Worm (Caenorhabditis elegans) whole organism, dauer: ENCODE results near the gene pitr-4.

Experiments
- unc-62 ChIP-seq: sonication (generic microtip); optimal IDR thresholded peaks from 2 replicates; lab custom pipeline; 2017; ENCODE audit warnings: missing biosample characterization, missing genetic modification reagents, missing genetic modification characterization

Gene pitr-4

ce11 chrV:9679166-9679565 lies 17.8 kb upstream of the pitr-4 start, which contains the start of gene ZK287.9:
TSS of gene ZK287.9 (plus strand) at chrV:9679357.
- TF ChIP-seq unc-62 (GFP tag; lab: Kevin White, UChicago): no peak

- TF ChIP-seq unc-62 (GFP tag; lab: Kevin White, UChicago): no peak
These were observed 16.6 kb upstream of the pitr-4 start, which contains the start of gene cthd-1 for ce11 chrV:9677977-9678376. TSS of gene cthd-1 (plus strand) at chrV:9678277.

ce11 chrV:9673199-9673843 lies 11.9 kb upstream of the pitr-4 start, which contains the start of gene sulp-8:
TSS of gene sulp-8 (minus strand) at chrV:9673667.
- no peak for TF ChIP-seq unc-62 (GFP tag; lab: Kevin White, UChicago)

- no peak for TF ChIP-seq unc-62 (GFP tag; lab: Kevin White, UChicago)
These were observed 11.1 kb upstream of the pitr-4 start for ce11 chrV:9672495-9672894.

ce11 chrV:9666394-9666793 lies 5.0 kb upstream of the pitr-4 start, which contains the start of gene ZK287.1:
TSS of gene ZK287.1 (plus strand) at chrV:9666694.
- no peak for TF ChIP-seq unc-62 (GFP tag; lab: Kevin White, UChicago)

ce11 chrV:9664620-9665019 lies 3.2 kb upstream of the pitr-4 start:
- TF ChIP-seq unc-62 (GFP tag; lab: Kevin White, UChicago): no peak

- TF ChIP-seq unc-62 (GFP tag; lab: Kevin White, UChicago): no peak
These were observed 2.5 kb upstream of the pitr-4 start for ce11 chrV:9663948-9664347.

ce11 chrV:9654154-9654805 lies 7.1 kb downstream of the pitr-4 start, which contains the start of gene cyp-29A4:
TSS of gene cyp-29A4 (plus strand) at chrV:9654755.
- TF ChIP-seq unc-62 (GFP tag; lab: Kevin White, UChicago): no peak

- TF ChIP-seq unc-62 (GFP tag; lab: Kevin White, UChicago): no peak
These were observed 10.1 kb downstream of the pitr-4 start, which contains the start of gene T06E4.21 for ce11 chrV:9651294-9651693. TSS of gene T06E4.21 (plus strand) at chrV:9651594.

- TF ChIP-seq unc-62 (GFP tag; lab: Kevin White, UChicago): no peak
These were observed 15.9 kb downstream of the pitr-4 start, which contains the start of the genes atl-1 and hcp-2 for ce11 chrV:9645507-9645906. TSS of gene atl-1 (minus strand) at chrV:9645595. TSS of gene hcp-2 (plus strand) at chrV:9645859.

ce11 chrV:9633313-9633712 lies 28.1 kb downstream of the pitr-4 start, which contains the start of gene col-147:
TSS of gene col-147 (minus strand) at chrV:9633338.
- TF ChIP-seq unc-62 (GFP tag; lab: Kevin White, UChicago): no peak

- no peak for TF ChIP-seq unc-62 (GFP tag; lab: Kevin White, UChicago)
These were observed 29.1 kb downstream of the pitr-4 start for ce11 chrV:9632348-9632747.

- TF ChIP-seq unc-62 (GFP tag; lab: Kevin White, UChicago): no peak
These were observed 30.5 kb downstream of the pitr-4 start, which contains the start of gene T06E4.5 for ce11 chrV:9630944-9631343. TSS of gene T06E4.5 (plus strand) at chrV:9631244.

- no peak for TF ChIP-seq unc-62 (GFP tag; lab: Kevin White, UChicago)
These were observed 30.9 kb downstream of the pitr-4 start for ce11 chrV:9630542-9630941.

ce11 chrV:9629643-9630042 lies 31.8 kb downstream of the pitr-4 start, which contains the start of gene col-146:
TSS of gene col-146 (plus strand) at chrV:9629943.
- TF ChIP-seq unc-62 (GFP tag; lab: Kevin White, UChicago): no peak

- TF ChIP-seq unc-62 (GFP tag; lab: Kevin White, UChicago): no peak
These were observed 32.3 kb downstream of the pitr-4 start, which contains the start of gene idpc-3 for ce11 chrV:9629114-9629513. TSS of gene idpc-3 (minus strand) at chrV:9629214.
